Fruit fly (Drosophila melanogaster) whole organism, embryonic: ENCODE measurements around the gene CG15480.

ENCODE experiments used
- ATbp ChIP-seq: fragments of 200-800 bp; sonication (Bioruptor generic); optimal IDR thresholded peaks from 2 replicates; lab custom pipeline; 2017; ENCODE audit warnings: missing biosample characterization, mild to moderate bottlenecking, missing genetic modification characterization, missing genetic modification reagents
- Ada2b ChIP-seq: fragments of 200-800 bp; sonication (Bioruptor generic); IDR thresholded peaks from 2 replicates; pipeline ENCODE4 v1.3.6; 2022; ENCODE audit warnings: missing biosample characterization, missing genetic modification characterization
- Asciz ChIP-seq: fragments of 200-800 bp; sonication (Bioruptor generic); optimal IDR thresholded peaks from 2 replicates; lab custom pipeline; 2017; ENCODE audit warnings: missing biosample characterization, mild to moderate bottlenecking, missing genetic modification characterization, missing genetic modification reagents
- Awh ChIP-seq: fragments of 200-800 bp; sonication (Bioruptor generic); IDR thresholded peaks from 2 replicates; pipeline ENCODE4, ENCODE4 v1.3.6; 2022; ENCODE audit warnings: missing biosample characterization, missing genetic modification characterization
- Bgb ChIP-seq: fragments of 200-800 bp; sonication (Bioruptor generic); IDR thresholded peaks from 2 replicates; pipeline ENCODE4 v1.3.6; 2022; ENCODE audit warnings: missing biosample characterization, missing genetic modification characterization; ENCODE audit not compliant: partially characterized antibody
- CG10321 ChIP-seq: fragments of 200-800 bp; sonication (Bioruptor generic); IDR thresholded peaks from 2 replicates; pipeline ENCODE4 v1.3.6; 2022; ENCODE audit warnings: missing biosample characterization, missing genetic modification characterization
- CG10959 ChIP-seq: fragments of 200-800 bp; sonication (Bioruptor generic); IDR thresholded peaks from 2 replicates; pipeline ENCODE4 v1.3.6; 2022; ENCODE audit warnings: missing biosample characterization, missing genetic modification characterization
- CG11696 ChIP-seq: fragments of 200-800 bp; sonication (Bioruptor generic); IDR thresholded peaks from 2 replicates; pipeline ENCODE4 v1.3.6; 2022; ENCODE audit warnings: missing biosample characterization, missing genetic modification characterization
- CG11723 ChIP-seq: fragments of 200-800 bp; sonication (Bioruptor generic); optimal IDR thresholded peaks from 2 replicates; lab custom pipeline; 2017; ENCODE audit warnings: missing biosample characterization, mild to moderate bottlenecking, missing genetic modification characterization
- CG12659 ChIP-seq: fragments of 200-800 bp; sonication (Bioruptor generic); optimal IDR thresholded peaks from 3 replicates; lab custom pipeline; 2017; ENCODE audit warnings: mild to moderate bottlenecking, missing biosample characterization, missing genetic modification reagents, missing genetic modification characterization
- CG14965 ChIP-seq: fragments of 200-800 bp; sonication (Bioruptor generic); optimal IDR thresholded peaks from 2 replicates; lab custom pipeline; 2016; ENCODE audit warnings: missing biosample characterization, missing genetic modification characterization, borderline replicate concordance
- CG15011 ChIP-seq: fragments of 200-800 bp; sonication (Bioruptor generic); optimal IDR thresholded peaks from 3 replicates; lab custom pipeline; 2018; ENCODE audit warnings: missing biosample characterization, mild to moderate bottlenecking, missing genetic modification characterization
- CG15073 ChIP-seq: fragments of 200-800 bp; sonication (Bioruptor generic); optimal IDR thresholded peaks from 2 replicates; lab custom pipeline; 2016; ENCODE audit warnings: missing biosample characterization, missing genetic modification characterization
- CG18262 ChIP-seq: fragments of 200-800 bp; optimal IDR thresholded peaks from 3 replicates; lab custom pipeline; 2019; ENCODE audit warnings: missing biosample characterization, mild to moderate bottlenecking, missing genetic modification characterization, moderate library complexity
- CG2678 ChIP-seq: fragments of 200-800 bp; sonication (Bioruptor generic); optimal IDR thresholded peaks from 3 replicates; lab custom pipeline; 2019; ENCODE audit warnings: missing biosample characterization, mild to moderate bottlenecking, missing genetic modification characterization, moderate library complexity
- CG2875 ChIP-seq: fragments of 200-800 bp; sonication (Bioruptor generic); optimal IDR thresholded peaks from 2 replicates; lab custom pipeline; 2017; ENCODE audit warnings: missing biosample characterization, mild to moderate bottlenecking, missing genetic modification characterization, missing genetic modification reagents
- CG32532 ChIP-seq: fragments of 200-800 bp; sonication (Bioruptor generic); IDR thresholded peaks from 2 replicates; pipeline ENCODE4 v1.3.6; 2022; ENCODE audit warnings: missing biosample characterization, missing genetic modification characterization
- CG33557 ChIP-seq: fragments of 200-800 bp; sonication (Bioruptor generic); optimal IDR thresholded peaks from 2 replicates; lab custom pipeline; 2019; ENCODE audit warnings: missing biosample characterization, mild to moderate bottlenecking, missing genetic modification characterization, moderate library complexity
- CG42726 ChIP-seq: fragments of 200-800 bp; sonication (Bioruptor generic); IDR thresholded peaks from 2 replicates; pipeline ENCODE4 v1.3.6; 2022; ENCODE audit warnings: missing biosample characterization, missing genetic modification characterization; ENCODE audit not compliant: partially characterized antibody
- CG6765 ChIP-seq: fragments of 200-800 bp; sonication (Bioruptor generic); optimal IDR thresholded peaks from 3 replicates; lab custom pipeline; 2017; ENCODE audit warnings: missing biosample characterization, mild to moderate bottlenecking, missing genetic modification characterization
- CG8765 ChIP-seq: fragments of 200-800 bp; sonication (Bioruptor generic); IDR thresholded peaks from 2 replicates; pipeline ENCODE4 v1.3.6; 2022; ENCODE audit warnings: missing biosample characterization, missing genetic modification characterization
- CG9797 ChIP-seq: fragments of 200-800 bp; sonication (Bioruptor generic); optimal IDR thresholded peaks from 3 replicates; lab custom pipeline; 2018; ENCODE audit warnings: missing biosample characterization, mild to moderate bottlenecking, missing genetic modification characterization
- D19A ChIP-seq: fragments of 200-800 bp; optimal IDR thresholded peaks from 3 replicates; lab custom pipeline; 2019; ENCODE audit warnings: missing biosample characterization, mild to moderate bottlenecking, missing genetic modification characterization, moderate library complexity
- Fer3 ChIP-seq: fragments of 200-800 bp; sonication (Bioruptor generic); optimal IDR thresholded peaks from 2 replicates; lab custom pipeline; 2018; ENCODE audit warnings: missing biosample characterization, mild to moderate bottlenecking, missing genetic modification characterization, moderate library complexity
- GATAe ChIP-seq: fragments of 200-800 bp; sonication (Bioruptor generic); conservative IDR thresholded peaks from 2 replicates; pipeline ENCODE4 v1.3.6; 2022; ENCODE audit warnings: missing biosample characterization, missing genetic modification characterization
- HmgD ChIP-seq: fragments of 200-800 bp; sonication (Bioruptor generic); optimal IDR thresholded peaks from 3 replicates; lab custom pipeline; 2016; ENCODE audit warnings: missing biosample characterization, missing genetic modification characterization
- Hsf ChIP-seq: fragments of 200-800 bp; sonication (Bioruptor generic); optimal IDR thresholded peaks from 3 replicates; lab custom pipeline; 2016; ENCODE audit warnings: missing biosample characterization, missing genetic modification characterization
- NC2β ChIP-seq: fragments of 200-800 bp; sonication (Bioruptor generic); optimal IDR thresholded peaks from 2 replicates; lab custom pipeline; 2016; ENCODE audit warnings: missing biosample characterization, missing genetic modification characterization
- Xbp1 ChIP-seq: fragments of 200-800 bp; sonication (Bioruptor generic); optimal IDR thresholded peaks from 3 replicates; lab custom pipeline; 2016; ENCODE audit warnings: missing biosample characterization, mild to moderate bottlenecking, missing genetic modification characterization
- amos ChIP-seq: fragments of 200-800 bp; sonication (Bioruptor generic); IDR thresholded peaks from 2 replicates; pipeline ENCODE4 v1.3.6; 2022; ENCODE audit warnings: missing biosample characterization, missing genetic modification characterization; ENCODE audit not compliant: partially characterized antibody
- chn ChIP-seq: fragments of 200-800 bp; sonication (Bioruptor generic); optimal IDR thresholded peaks from 2 replicates; lab custom pipeline; 2016; ENCODE audit warnings: missing biosample characterization, missing genetic modification characterization
- croc ChIP-seq: fragments of 200-800 bp; sonication (Bioruptor generic); conservative IDR thresholded peaks from 3 replicates; pipeline ENCODE4 v1.3.6; 2022; ENCODE audit warnings: missing biosample characterization, missing genetic modification characterization
- dpn ChIP-seq, 2 experiments: fragments of 200-800 bp; sonication (Bioruptor generic); optimal IDR thresholded peaks; 3 replicates each; lab custom pipeline; 2016; ENCODE audit warnings: missing biosample characterization in 2 of 2, missing genetic modification characterization in 2 of 2
- emc ChIP-seq: fragments of 200-800 bp; sonication (Bioruptor generic); optimal IDR thresholded peaks from 2 replicates; lab custom pipeline; 2016; ENCODE audit warnings: missing biosample characterization, missing genetic modification characterization
- ewg ChIP-seq: fragments of 200-800 bp; sonication (Bioruptor generic); optimal IDR thresholded peaks from 3 replicates; lab custom pipeline; 2017; ENCODE audit warnings: mild to moderate bottlenecking, missing biosample characterization, missing genetic modification reagents, missing genetic modification characterization
- fd64A ChIP-seq: fragments of 200-800 bp; sonication (Bioruptor generic); optimal IDR thresholded peaks from 3 replicates; lab custom pipeline; 2018; ENCODE audit warnings: missing biosample characterization, mild to moderate bottlenecking, missing genetic modification characterization
- fd96Cb ChIP-seq: fragments of 200-800 bp; sonication (Bioruptor generic); optimal IDR thresholded peaks from 2 replicates; lab custom pipeline; 2018; ENCODE audit warnings: missing biosample characterization, mild to moderate bottlenecking, missing genetic modification characterization, moderate library complexity
- kah ChIP-seq: fragments of 200-800 bp; sonication (Bioruptor generic); optimal IDR thresholded peaks from 2 replicates; lab custom pipeline; 2018; ENCODE audit warnings: missing biosample characterization, mild to moderate bottlenecking, missing genetic modification characterization
- lola ChIP-seq, 3 experiments: fragments of >200 bp in 2 of 3; fragments of 200-800 bp in 1 of 3; sonication (Bioruptor generic) in 1 of 3; optimal IDR thresholded peaks; 2 replicates each; lab custom pipeline; 2017 to 2019; ENCODE audit warnings: missing biosample characterization in 3 of 3, missing genetic modification characterization in 3 of 3, mild to moderate bottlenecking in 1 of 3, moderate library complexity in 1 of 3
- mirr ChIP-seq: fragments of 200-800 bp; sonication (Bioruptor generic); optimal IDR thresholded peaks from 3 replicates; lab custom pipeline; 2018; ENCODE audit warnings: missing biosample characterization, mild to moderate bottlenecking, missing genetic modification characterization
- p53 ChIP-seq: fragments of 200-800 bp; sonication (Bioruptor generic); optimal IDR thresholded peaks from 2 replicates; lab custom pipeline; 2016; ENCODE audit warnings: missing biosample characterization, missing genetic modification characterization
- prd ChIP-seq, 3 experiments: fragments of >200 bp in 2 of 3; fragments of 200-800 bp in 1 of 3; sonication (Bioruptor generic) in 1 of 3; optimal IDR thresholded peaks in 2 of 3; IDR thresholded peaks in 1 of 3; 2 replicates in 2 of 3; 3 replicates in 1 of 3; pipeline versions ENCODE4 v1.3.6 to Lab custom; 2017 to 2022; ENCODE audit warnings: missing biosample characterization in 1 of 3, missing genetic modification characterization in 1 of 3
- ranshi ChIP-seq: fragments of 200-800 bp; sonication (Bioruptor generic); IDR thresholded peaks from 2 replicates; pipeline ENCODE4 v1.3.6; 2022; ENCODE audit warnings: missing biosample characterization, missing genetic modification characterization
- repo ChIP-seq: fragments of 200-800 bp; sonication (Bioruptor generic); optimal IDR thresholded peaks from 2 replicates; lab custom pipeline; 2016; ENCODE audit warnings: missing biosample characterization, missing genetic modification characterization
- sens ChIP-seq: fragments of 200-800 bp; sonication (Bioruptor generic); peaks from one replicate; lab custom pipeline; 2016; ENCODE audit warnings: missing biosample characterization, missing genetic modification characterization
- sob ChIP-seq: fragments of 200-800 bp; sonication (Bioruptor generic); IDR thresholded peaks from 2 replicates; pipeline ENCODE4 v1.3.6; 2022; ENCODE audit warnings: missing biosample characterization, missing genetic modification characterization
- tgo ChIP-seq: fragments of 200-800 bp; sonication (Bioruptor generic); IDR thresholded peaks from 3 replicates; pipeline ENCODE4 v1.3.6; 2022; ENCODE audit warnings: missing biosample characterization, missing genetic modification characterization
- tio ChIP-seq: fragments of 200-800 bp; sonication (Bioruptor generic); optimal IDR thresholded peaks from 2 replicates; lab custom pipeline; 2017; ENCODE audit warnings: missing biosample characterization, missing genetic modification characterization, inconsistent platforms
- z ChIP-seq: fragments of 200-800 bp; sonication (Bioruptor generic); IDR thresholded peaks from 3 replicates; pipeline ENCODE4 v1.3.6; 2022; ENCODE audit warnings: missing biosample characterization, missing genetic modification characterization

The CG15480 gene

DNA sequence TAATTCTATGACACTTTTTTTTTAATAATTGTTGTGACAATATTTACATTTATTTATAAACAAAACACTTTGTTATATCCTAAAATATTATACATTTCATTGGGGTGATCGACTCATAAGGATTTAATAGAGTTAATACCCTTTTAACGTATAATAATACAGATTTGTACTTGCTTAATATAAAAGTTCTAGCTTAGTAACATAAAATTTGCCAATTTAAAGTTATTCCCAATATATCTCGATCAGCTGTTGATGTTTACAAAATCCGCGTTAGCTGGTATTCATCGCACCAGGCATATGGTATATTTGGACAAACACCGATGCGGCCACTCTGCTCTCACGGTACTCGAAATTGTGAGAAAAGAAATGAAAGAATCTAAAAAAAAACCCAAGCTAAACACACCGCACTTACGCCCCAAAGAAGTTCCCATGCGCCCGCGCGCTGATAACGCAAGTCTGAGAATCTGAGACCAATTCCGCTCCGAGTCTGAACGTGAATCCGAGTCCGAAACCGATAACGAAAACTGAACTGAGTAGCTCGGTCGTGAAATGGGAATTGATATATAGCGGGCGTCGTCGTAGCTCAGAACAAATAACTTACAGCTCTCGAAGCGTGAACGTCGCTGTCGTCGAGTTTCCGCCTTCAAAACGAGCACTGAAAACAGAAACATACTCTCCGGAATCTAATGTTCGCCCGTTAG is 21.5 kb downstream of the CG15480 start, which contains the start of gene Pect (continued):
- TF ChIP-seq fd96Cb (tag; lab: Kevin White, UChicago) (peak; percentile 12), CG14965 (no peak), repo (GFP tag; lab: Kevin White, UChicago) (no peak), sens (peak; percentile 6), CG18262 (tag; lab: Kevin White, UChicago) (no peak), mirr (GFP tag; lab: Kevin White, UChicago) (peak; percentile 49), prd (optimal IDR thresholded peaks at IDR 0.05; lab: Kevin White, UChicago) (no peak), prd (GFP tag; IDR thresholded peaks at IDR 0.05; lab: Robert Waterston, UW) (no peak), CG32532 (peak; percentile 60; the same call in 1 of the 2 replicates), sob (GFP tag; lab: Robert Waterston, UW) (peak; percentile 55; the same call in 1 of the 2 replicates), tio (no peak), CG2875 (GFP tag; lab: Kevin White, UChicago) (no peak), CG2678 (tag; lab: Kevin White, UChicago) (no peak), Bgb (GFP tag; lab: Robert Waterston, UW) (peak; percentile 65; the same call in 1 of the 2 replicates), chn (GFP tag; lab: Kevin White, UChicago) (no peak), CG33557 (no peak), CG9797 (GFP tag; lab: Kevin White, UChicago) (peak; percentile 80), dpn (GFP tag; optimal IDR thresholded peaks at IDR 0.05; lab: Kevin White, UChicago) (no peak), Xbp1 (GFP tag; lab: Kevin White, UChicago) (peak; percentile 2), p53 (GFP tag; lab: Kevin White, UChicago) (no peak), CG15073 (GFP tag; lab: Kevin White, UChicago) (no peak), CG12659 (GFP tag; lab: Kevin White, UChicago) (peak; percentile 11), HmgD (GFP tag; lab: Kevin White, UChicago) (peak; percentile 34), CG15011 (GFP tag; lab: Kevin White, UChicago) (no peak), CG10959 (GFP tag; lab: Robert Waterston, UW) (no peak), CG42726 (GFP tag; lab: Robert Waterston, UW) (no peak), Ada2b (GFP tag; lab: Robert Waterston, UW) (no peak), Fer3 (tag; lab: Kevin White, UChicago) (no peak), fd64A (GFP tag; lab: Kevin White, UChicago) (no peak), CG6765 (GFP tag; lab: Kevin White, UChicago) (peak; percentile 9), CG11696 (no peak), Asciz (GFP tag; lab: Kevin White, UChicago) (no peak), z (peak; percentile 77), D19A (tag; lab: Kevin White, UChicago) (no peak), Hsf (GFP tag; lab: Kevin White, UChicago) (no peak), CG10321 (GFP tag; lab: Robert Waterston, UW) (no peak), CG8765 (GFP tag; lab: Robert Waterston, UW) (no peak), Awh (GFP tag; lab: Robert Waterston, UW) (no peak), amos (peak; percentile 64), kah (GFP tag; lab: Kevin White, UChicago) (no peak), lola (GFP tag; optimal IDR thresholded peaks at IDR 0.05; lab: Kevin White, UChicago) (peak in 1 of 3 experiments; percentile 26), NC2β (GFP tag; lab: Kevin White, UChicago) (peak; percentile 4), ATbp (no peak), CG11723 (GFP tag; lab: Kevin White, UChicago) (no peak), croc (GFP tag; lab: Robert Waterston, UW) (no peak), ranshi (GFP tag; lab: Robert Waterston, UW) (peak; percentile 42; the same call in 1 of the 2 replicates), emc (GFP tag; lab: Kevin White, UChicago) (no peak), tgo (peak; percentile 37; the same call in 2 of the 3 replicates), ewg (GFP tag; lab: Kevin White, UChicago) (peak; percentile 98), GATAe (peak; percentile 56; the same call in 1 of the 2 replicates)
